Fruit fly (Drosophila melanogaster) whole organism, embryonic: ENCODE results near the gene EloB.

Experiments
- Aef1 ChIP-seq: fragments of 200-800 bp; sonication (Bioruptor generic); IDR thresholded peaks from 3 replicates; pipeline ENCODE4 v1.3.6; 2022; ENCODE audit warnings: missing biosample characterization, missing genetic modification characterization
- B-H2 ChIP-seq: fragments of 200-800 bp; sonication (Bioruptor generic); optimal IDR thresholded peaks from 2 replicates; lab custom pipeline; 2018; ENCODE audit warnings: missing biosample characterization, mild to moderate bottlenecking, missing genetic modification characterization
- BtbVII ChIP-seq: fragments of 200-800 bp; sonication (Bioruptor generic); optimal IDR thresholded peaks from 3 replicates; lab custom pipeline; 2017; ENCODE audit warnings: missing biosample characterization, mild to moderate bottlenecking, missing genetic modification characterization
- CG10959 ChIP-seq: fragments of 200-800 bp; sonication (Bioruptor generic); IDR thresholded peaks from 2 replicates; pipeline ENCODE4 v1.3.6; 2022; ENCODE audit warnings: missing biosample characterization, missing genetic modification characterization
- CG12391 ChIP-seq: fragments of 200-800 bp; sonication (Bioruptor generic); optimal IDR thresholded peaks from 3 replicates; lab custom pipeline; 2018; ENCODE audit warnings: missing biosample characterization, mild to moderate bottlenecking, missing genetic modification characterization, moderate library complexity
- CG15601 ChIP-seq: fragments of 200-800 bp; sonication (Bioruptor generic); optimal IDR thresholded peaks from 3 replicates; lab custom pipeline; 2019; ENCODE audit warnings: missing biosample characterization, mild to moderate bottlenecking, missing genetic modification characterization, moderate library complexity
- CG16813 ChIP-seq: fragments of 200-800 bp; sonication (Bioruptor generic); IDR thresholded peaks from 3 replicates; pipeline ENCODE4 v1.3.6; 2022; ENCODE audit warnings: missing biosample characterization, missing genetic modification characterization; ENCODE audit not compliant: partially characterized antibody
- CG17359 ChIP-seq: fragments of 200-800 bp; sonication (Bioruptor generic); optimal IDR thresholded peaks from 3 replicates; lab custom pipeline; 2018; ENCODE audit warnings: missing biosample characterization, mild to moderate bottlenecking, missing genetic modification characterization, moderate library complexity
- CG31388 ChIP-seq: fragments of 200-800 bp; sonication (Bioruptor generic); optimal IDR thresholded peaks from 2 replicates; lab custom pipeline; 2016; ENCODE audit warnings: missing biosample characterization, missing genetic modification characterization
- CG32772 ChIP-seq: fragments of 200-800 bp; sonication (Bioruptor generic); IDR thresholded peaks from 2 replicates; pipeline ENCODE4 v1.3.6; 2022; ENCODE audit warnings: missing biosample characterization, missing genetic modification characterization
- CG4820 ChIP-seq: fragments of 200-800 bp; sonication (Bioruptor generic); optimal IDR thresholded peaks from 3 replicates; lab custom pipeline; 2016; ENCODE audit warnings: missing biosample characterization, missing genetic modification characterization
- CG6272 ChIP-seq: fragments of 200-800 bp; sonication (Bioruptor generic); IDR thresholded peaks from 2 replicates; pipeline ENCODE4 v1.3.6; 2022; ENCODE audit warnings: missing biosample characterization, missing genetic modification characterization
- CG7271 ChIP-seq: fragments of 200-800 bp; sonication (Bioruptor generic); optimal IDR thresholded peaks from 2 replicates; lab custom pipeline; 2018; ENCODE audit warnings: missing biosample characterization, mild to moderate bottlenecking, missing genetic modification characterization, moderate library complexity
- CG7745 ChIP-seq: fragments of 200-800 bp; sonication (Bioruptor generic); optimal IDR thresholded peaks from 2 replicates; lab custom pipeline; 2018; ENCODE audit warnings: missing biosample characterization, mild to moderate bottlenecking, missing genetic modification characterization, moderate library complexity
- CG9437 ChIP-seq: fragments of 200-800 bp; sonication (Bioruptor generic); optimal IDR thresholded peaks from 2 replicates; lab custom pipeline; 2018; ENCODE audit warnings: missing biosample characterization, mild to moderate bottlenecking, missing genetic modification characterization
- CG9609 ChIP-seq: fragments of 200-800 bp; sonication (Bioruptor generic); optimal IDR thresholded peaks from 3 replicates; lab custom pipeline; 2016; ENCODE audit warnings: missing biosample characterization, missing genetic modification characterization
- CG9727 ChIP-seq: fragments of 200-800 bp; sonication (Bioruptor generic); optimal IDR thresholded peaks from 3 replicates; lab custom pipeline; 2017; ENCODE audit warnings: missing biosample characterization, mild to moderate bottlenecking, missing genetic modification characterization
- Dip2 ChIP-seq: fragments of 200-800 bp; sonication (Bioruptor generic); IDR thresholded peaks from 2 replicates; pipeline ENCODE4 v1.3.6; 2022; ENCODE audit warnings: missing biosample characterization, missing genetic modification characterization
- Dref ChIP-seq: fragments of 200-800 bp; sonication (Bioruptor generic); IDR thresholded peaks from 2 replicates; pipeline ENCODE4 v1.3.6; 2022; ENCODE audit warnings: missing biosample characterization, missing genetic modification characterization
- Drgx ChIP-seq: fragments of 200-800 bp; sonication (Bioruptor generic); IDR thresholded peaks from 2 replicates; pipeline ENCODE4 v1.3.6; 2022; ENCODE audit warnings: missing biosample characterization, missing genetic modification characterization
- Eip74EF ChIP-seq, 2 experiments: fragments of 200-800 bp in 1 of 2; fragments of >200 bp in 1 of 2; sonication (Bioruptor generic) in 1 of 2; optimal IDR thresholded peaks; 2 replicates each; lab custom pipeline; 2017 to 2019; ENCODE audit warnings: missing biosample characterization in 2 of 2, missing genetic modification characterization in 2 of 2, mild to moderate bottlenecking in 1 of 2, moderate library complexity in 1 of 2
- Fer2 ChIP-seq: fragments of 200-800 bp; sonication (Bioruptor generic); optimal IDR thresholded peaks from 2 replicates; lab custom pipeline; 2018; ENCODE audit warnings: missing biosample characterization, mild to moderate bottlenecking, missing genetic modification characterization, moderate library complexity
- H15 ChIP-seq: fragments of 200-800 bp; sonication (Bioruptor generic); IDR thresholded peaks from 3 replicates; pipeline ENCODE4 v1.3.6; 2022; ENCODE audit warnings: missing biosample characterization, missing genetic modification characterization
- Hey ChIP-seq: fragments of 200-800 bp; sonication (Bioruptor generic); optimal IDR thresholded peaks from 3 replicates; lab custom pipeline; 2018; ENCODE audit warnings: missing biosample characterization, mild to moderate bottlenecking, missing genetic modification characterization
- Kr ChIP-seq: fragments of 200-800 bp; sonication (Bioruptor generic); optimal IDR thresholded peaks from 2 replicates; lab custom pipeline; 2017; ENCODE audit warnings: missing biosample characterization, mild to moderate bottlenecking, missing genetic modification characterization
- NC2α ChIP-seq: fragments of 200-800 bp; sonication (Bioruptor generic); optimal IDR thresholded peaks from 2 replicates; lab custom pipeline; 2016; ENCODE audit warnings: missing biosample characterization, missing genetic modification characterization
- NFAT ChIP-seq: fragments of 200-800 bp; sonication (Bioruptor generic); IDR thresholded peaks from 2 replicates; pipeline ENCODE4 v1.3.6; 2022; ENCODE audit warnings: missing biosample characterization, missing genetic modification characterization
- NK7.1 ChIP-seq: fragments of 200-800 bp; sonication (Bioruptor generic); optimal IDR thresholded peaks from 3 replicates; lab custom pipeline; 2016; ENCODE audit warnings: missing biosample characterization, missing genetic modification characterization
- NfI ChIP-seq: fragments of 200-800 bp; sonication (Bioruptor generic); optimal IDR thresholded peaks from 3 replicates; lab custom pipeline; 2018; ENCODE audit warnings: missing biosample characterization, mild to moderate bottlenecking, missing genetic modification characterization, moderate library complexity
- Sox102F ChIP-seq: fragments of 200-800 bp; sonication (Bioruptor generic); optimal IDR thresholded peaks from 2 replicates; lab custom pipeline; 2018; ENCODE audit warnings: missing biosample characterization, mild to moderate bottlenecking, missing genetic modification characterization, moderate library complexity
- Spps ChIP-seq: fragments of 200-800 bp; sonication (Bioruptor generic); optimal IDR thresholded peaks from 2 replicates; lab custom pipeline; 2018; ENCODE audit warnings: missing biosample characterization, mild to moderate bottlenecking, missing genetic modification characterization
- Sry-β ChIP-seq: fragments of 200-800 bp; sonication (Bioruptor generic); optimal IDR thresholded peaks from 2 replicates; lab custom pipeline; 2018; ENCODE audit warnings: missing biosample characterization, mild to moderate bottlenecking, missing genetic modification characterization, moderate library complexity
- Trl ChIP-seq, 3 experiments: fragments of >200 bp in 2 of 3; fragments of 200-800 bp in 1 of 3; sonication (Bioruptor generic) in 1 of 3; optimal IDR thresholded peaks; 2 replicates in 1 of 3; 3 replicates in 2 of 3; lab custom pipeline; 2016 to 2017; ENCODE audit warnings: missing biosample characterization in 1 of 3, missing genetic modification characterization in 1 of 3
- ac ChIP-seq: fragments of 200-800 bp; sonication (Bioruptor generic); optimal IDR thresholded peaks from 3 replicates; lab custom pipeline; 2017; ENCODE audit warnings: missing biosample characterization, mild to moderate bottlenecking, missing genetic modification characterization
- fu2 ChIP-seq: fragments of 200-800 bp; sonication (Bioruptor generic); optimal IDR thresholded peaks from 2 replicates; lab custom pipeline; 2016; ENCODE audit warnings: missing biosample characterization, missing genetic modification characterization
- h ChIP-seq: fragments of >200 bp; optimal IDR thresholded peaks from 2 replicates; lab custom pipeline; 2017
- ham ChIP-seq: fragments of 200-800 bp; sonication (Bioruptor generic); IDR thresholded peaks from 2 replicates; pipeline ENCODE4 v1.3.6; 2022; ENCODE audit warnings: missing biosample characterization, missing genetic modification characterization
- ind ChIP-seq: fragments of 200-800 bp; sonication (Bioruptor generic); optimal IDR thresholded peaks from 3 replicates; lab custom pipeline; 2016; ENCODE audit warnings: missing biosample characterization, missing genetic modification characterization
- mirr ChIP-seq: fragments of 200-800 bp; sonication (Bioruptor generic); optimal IDR thresholded peaks from 3 replicates; lab custom pipeline; 2018; ENCODE audit warnings: missing biosample characterization, mild to moderate bottlenecking, missing genetic modification characterization
- otp ChIP-seq: fragments of 200-800 bp; sonication (Bioruptor generic); IDR thresholded peaks from 3 replicates; pipeline ENCODE4, ENCODE4 v1.3.6; 2022; ENCODE audit warnings: missing biosample characterization, missing genetic modification characterization
- psq ChIP-seq: fragments of 200-800 bp; sonication (Bioruptor generic); optimal IDR thresholded peaks from 2 replicates; lab custom pipeline; 2017; ENCODE audit warnings: missing biosample characterization, missing genetic modification characterization
- sisA ChIP-seq: fragments of 200-800 bp; sonication (Bioruptor generic); IDR thresholded peaks from 2 replicates; pipeline ENCODE4 v1.3.6; 2022; ENCODE audit warnings: missing biosample characterization, missing genetic modification characterization
- slbo ChIP-seq: fragments of 200-800 bp; sonication (Bioruptor generic); IDR thresholded peaks from 2 replicates; pipeline ENCODE4 v1.3.6; 2022; ENCODE audit warnings: missing biosample characterization, missing genetic modification characterization
- so ChIP-seq: fragments of 200-800 bp; sonication (Bioruptor generic); IDR thresholded peaks from 3 replicates; pipeline ENCODE4 v1.3.6; 2022; ENCODE audit warnings: missing biosample characterization, missing genetic modification characterization
- tgo ChIP-seq: fragments of 200-800 bp; sonication (Bioruptor generic); IDR thresholded peaks from 3 replicates; pipeline ENCODE4 v1.3.6; 2022; ENCODE audit warnings: missing biosample characterization, missing genetic modification characterization
- trem ChIP-seq: fragments of 200-800 bp; optimal IDR thresholded peaks from 3 replicates; lab custom pipeline; 2019; ENCODE audit warnings: missing biosample characterization, mild to moderate bottlenecking, missing genetic modification characterization, moderate library complexity
- unc-4 ChIP-seq: fragments of 200-800 bp; sonication (Bioruptor generic); IDR thresholded peaks from 2 replicates; pipeline ENCODE4 v1.3.6; 2022; ENCODE audit warnings: missing biosample characterization, missing genetic modification characterization; ENCODE audit not compliant: partially characterized antibody
- z ChIP-seq: fragments of 200-800 bp; sonication (Bioruptor generic); IDR thresholded peaks from 3 replicates; pipeline ENCODE4 v1.3.6; 2022; ENCODE audit warnings: missing biosample characterization, missing genetic modification characterization
- zen ChIP-seq: fragments of 200-800 bp; sonication (Bioruptor generic); optimal IDR thresholded peaks from 3 replicates; lab custom pipeline; 2018; ENCODE audit warnings: missing biosample characterization, mild to moderate bottlenecking, missing genetic modification characterization, moderate library complexity

EloB gene

dm6 chr3R:20556281-20557113 is 23.2 kb downstream of the EloB start (continued):
- TF ChIP-seq Drgx (GFP tag; lab: Robert Waterston, UW) = peak; percentile 74
- TF ChIP-seq B-H2 (GFP tag; lab: Kevin White, UChicago) = no peak
- TF ChIP-seq BtbVII (GFP tag; lab: Kevin White, UChicago) = peak; percentile 83
- TF ChIP-seq Kr (GFP tag; lab: Kevin White, UChicago) = no peak
- TF ChIP-seq z (GFP tag; lab: Robert Waterston, UW) = no peak; the same call in 2 of the 3 replicates
- peak; percentile 92 for TF ChIP-seq slbo (GFP tag; lab: Robert Waterston, UW)
- peak; percentile 21 for TF ChIP-seq NfI (GFP tag; lab: Kevin White, UChicago)
- TF ChIP-seq mirr = no peak
- peak; percentile 57 for TF ChIP-seq CG4820 (GFP tag; lab: Kevin White, UChicago)
- TF ChIP-seq CG9609 = no peak
- TF ChIP-seq Trl (optimal IDR thresholded peaks at IDR 0.05; lab: Kevin White, UChicago) = no peak
- no peak for TF ChIP-seq Trl (GFP tag; optimal IDR thresholded peaks at IDR 0.05; lab: Kevin White, UChicago)
- peak; percentile 86 for TF ChIP-seq Aef1 (GFP tag; lab: Robert Waterston, UW)
- no peak for TF ChIP-seq CG7745 (tag; lab: Kevin White, UChicago)
- peak; percentile 47 for TF ChIP-seq Sox102F (GFP tag; lab: Kevin White, UChicago)
- peak; percentile 83 for TF ChIP-seq tgo (GFP tag; lab: Robert Waterston, UW)
- no peak for TF ChIP-seq Hey (tag; lab: Kevin White, UChicago)
- no peak for TF ChIP-seq Sry-β (GFP tag; lab: Kevin White, UChicago)
- peak; percentile 55; the same call in 2 of the 3 replicates for TF ChIP-seq otp (GFP tag; lab: Robert Waterston, UW)
- peak; percentile 41 for TF ChIP-seq CG31388 (GFP tag; lab: Kevin White, UChicago)
- TF ChIP-seq ind = peak; percentile 65
- no peak for TF ChIP-seq psq
- TF ChIP-seq CG10959 (GFP tag; lab: Robert Waterston, UW) = 0 out of 2 replicates have a peak, but pooled peaks have one; percentile 37
- no peak for TF ChIP-seq CG7271
- peak; percentile 67 for TF ChIP-seq CG9727 (GFP tag; lab: Kevin White, UChicago)
- no peak for TF ChIP-seq unc-4 (GFP tag; lab: Robert Waterston, UW)
- TF ChIP-seq ac (GFP tag; lab: Kevin White, UChicago) = no peak
- TF ChIP-seq CG15601 = no peak
- peak; percentile 83 for TF ChIP-seq H15 (GFP tag; lab: Robert Waterston, UW)
- no peak for TF ChIP-seq CG16813
- TF ChIP-seq CG32772 (GFP tag; lab: Robert Waterston, UW) = peak; percentile 69
- no peak for TF ChIP-seq h (lab: Kevin White, UChicago)
- no peak for TF ChIP-seq Eip74EF (GFP tag; optimal IDR thresholded peaks at IDR 0.05; lab: Kevin White, UChicago)
- TF ChIP-seq Dip2 (GFP tag; lab: Robert Waterston, UW) = no peak; the same call in 1 of the 2 replicates
- TF ChIP-seq CG6272 = peak; percentile 80
- TF ChIP-seq NC2α = no peak
- TF ChIP-seq Spps (tag; lab: Kevin White, UChicago) = no peak
- TF ChIP-seq CG17359 (tag; lab: Kevin White, UChicago) = peak; percentile 64
- peak; percentile 7 for TF ChIP-seq fu2 (GFP tag; lab: Kevin White, UChicago)
- TF ChIP-seq trem (tag; lab: Kevin White, UChicago) = no peak
- TF ChIP-seq CG12391 = peak; percentile 54
- TF ChIP-seq NK7.1 = no peak
- TF ChIP-seq so (GFP tag; lab: Robert Waterston, UW) = peak; percentile 86
- no peak for TF ChIP-seq zen (tag; lab: Kevin White, UChicago)
- TF ChIP-seq ham (GFP tag; lab: Robert Waterston, UW) = 0 out of 2 replicates have a peak, but pooled peaks have one; percentile 24
- peak; percentile 74 for TF ChIP-seq sisA
- peak; percentile 45 for TF ChIP-seq CG9437 (GFP tag; lab: Kevin White, UChicago)
- TF ChIP-seq Fer2 (tag; lab: Kevin White, UChicago) = no peak
- peak; percentile 73 for TF ChIP-seq NFAT
- TF ChIP-seq Dref (GFP tag; lab: Robert Waterston, UW) = no peak
